Fruit fly (Drosophila melanogaster): ENCODE data around the gene CG14054.
A peak's percentile ranks its signal among the peaks of the same experiment; 100 is the strongest.

CG14054 gene

dm6 chrX:2050070-2050899, 15.9 kb downstream of the CG14054 start, which contains the start of gene moody:
moody (minus strand) TSS chrX:2050120.
- peak; percentile 99 for TF ChIP-seq CG1620 (GFP tag; optimal IDR thresholded peaks at IDR 0.05)
- TF ChIP-seq Hr96 (GFP tag; optimal IDR thresholded peaks at IDR 0.05), result peak; percentile 99
- TF ChIP-seq CG12768 (GFP tag; optimal IDR thresholded peaks at IDR 0.05), result peak; percentile 97
- peak; percentile 98 for TF ChIP-seq CG7101 (tag; optimal IDR thresholded peaks at IDR 0.05)
- TF ChIP-seq Clk (GFP tag; optimal IDR thresholded peaks at IDR 0.05), result peak; percentile 94
- peak; percentile 92 for TF ChIP-seq tj (GFP tag; optimal IDR thresholded peaks at IDR 0.05)
- peak; percentile 97 for TF ChIP-seq pad (GFP tag; optimal IDR thresholded peaks at IDR 0.05)
- peak; percentile 96 for TF ChIP-seq Mnt (GFP tag; optimal IDR thresholded peaks at IDR 0.05)
- TF ChIP-seq ovo (GFP tag; optimal IDR thresholded peaks at IDR 0.05), result peak; percentile 94
- TF ChIP-seq CG11617 (GFP tag; optimal IDR thresholded peaks at IDR 0.05), result peak; percentile 97
- TF ChIP-seq CG7045 (GFP tag; optimal IDR thresholded peaks at IDR 0.05), result peak; percentile 93
- TF ChIP-seq CG5204 (GFP tag; optimal IDR thresholded peaks at IDR 0.05), result peak; percentile 96
- TF ChIP-seq toe (GFP tag; optimal IDR thresholded peaks at IDR 0.05), result peak; percentile 93
- TF ChIP-seq bab1 (GFP tag; optimal IDR thresholded peaks at IDR 0.05), result peak; percentile 99
- peak; percentile 98 for TF ChIP-seq Crg-1 (GFP tag; optimal IDR thresholded peaks at IDR 0.05)
- TF ChIP-seq cic (GFP tag; optimal IDR thresholded peaks at IDR 0.05), result peak; percentile 92
- TF ChIP-seq cnc (optimal IDR thresholded peaks at IDR 0.05), result no peak
- TF ChIP-seq CG14711 (tag; optimal IDR thresholded peaks at IDR 0.05), result peak; percentile 93
- TF ChIP-seq CG33017 (tag; optimal IDR thresholded peaks at IDR 0.05), result peak; percentile 95
- TF ChIP-seq kay (GFP tag; ENCODE audit: borderline replicate concordance), result no peak

- TF ChIP-seq CG14711 (tag; optimal IDR thresholded peaks at IDR 0.05) (no peak), bab1 (GFP tag; optimal IDR thresholded peaks at IDR 0.05) (no peak), CG11617 (GFP tag; optimal IDR thresholded peaks at IDR 0.05) (no peak), cic (GFP tag; optimal IDR thresholded peaks at IDR 0.05) (peak; percentile 53), tj (GFP tag; optimal IDR thresholded peaks at IDR 0.05) (no peak), kay (GFP tag; ENCODE audit: borderline replicate concordance) (peak; percentile 70), ovo (GFP tag; optimal IDR thresholded peaks at IDR 0.05) (no peak), CG7045 (GFP tag; optimal IDR thresholded peaks at IDR 0.05) (no peak), CG5204 (GFP tag; optimal IDR thresholded peaks at IDR 0.05) (no peak), CG33017 (tag; optimal IDR thresholded peaks at IDR 0.05) (no peak), pad (GFP tag; optimal IDR thresholded peaks at IDR 0.05) (peak; percentile 19), toe (GFP tag; optimal IDR thresholded peaks at IDR 0.05) (no peak), Mnt (GFP tag; optimal IDR thresholded peaks at IDR 0.05) (peak; percentile 51), CG7101 (tag; optimal IDR thresholded peaks at IDR 0.05) (no peak), CG1620 (GFP tag; optimal IDR thresholded peaks at IDR 0.05) (no peak), Crg-1 (GFP tag; optimal IDR thresholded peaks at IDR 0.05) (no peak), cnc (optimal IDR thresholded peaks at IDR 0.05) (no peak), Hr96 (GFP tag; optimal IDR thresholded peaks at IDR 0.05) (no peak), CG12768 (GFP tag; optimal IDR thresholded peaks at IDR 0.05) (peak; percentile 27), Clk (GFP tag; optimal IDR thresholded peaks at IDR 0.05) (no peak)
These were observed 17.1 kb downstream of the CG14054 start for dm6 chrX:2048778-2049686.

dm6 chrX:2043660-2044397, 22.3 kb downstream of the CG14054 start, which contains the start of gene CG4325:
CG4325 (minus strand) TSS chrX:2043818.
- no peak for TF ChIP-seq CG1620 (GFP tag; optimal IDR thresholded peaks at IDR 0.05)
- no peak for TF ChIP-seq CG33017 (tag; optimal IDR thresholded peaks at IDR 0.05)
- TF ChIP-seq CG5204 (GFP tag; optimal IDR thresholded peaks at IDR 0.05), result no peak
- no peak for TF ChIP-seq bab1 (GFP tag; optimal IDR thresholded peaks at IDR 0.05)
- TF ChIP-seq CG11617 (GFP tag; optimal IDR thresholded peaks at IDR 0.05), result no peak
- no peak for TF ChIP-seq Crg-1 (GFP tag; optimal IDR thresholded peaks at IDR 0.05)
- TF ChIP-seq CG12768 (GFP tag; optimal IDR thresholded peaks at IDR 0.05), result no peak
- peak; percentile 76 for TF ChIP-seq cic (GFP tag; optimal IDR thresholded peaks at IDR 0.05)
- TF ChIP-seq CG7101 (tag; optimal IDR thresholded peaks at IDR 0.05), result no peak
- no peak for TF ChIP-seq CG7045 (GFP tag; optimal IDR thresholded peaks at IDR 0.05)
- peak; percentile 7 for TF ChIP-seq pad (GFP tag; optimal IDR thresholded peaks at IDR 0.05)
- no peak for TF ChIP-seq toe (GFP tag; optimal IDR thresholded peaks at IDR 0.05)
- TF ChIP-seq cnc (optimal IDR thresholded peaks at IDR 0.05), result no peak
- no peak for TF ChIP-seq CG14711 (tag; optimal IDR thresholded peaks at IDR 0.05)
- TF ChIP-seq Clk (GFP tag; optimal IDR thresholded peaks at IDR 0.05), result no peak
- TF ChIP-seq kay (GFP tag; ENCODE audit: borderline replicate concordance), result no peak
- peak; percentile 19 for TF ChIP-seq Mnt (GFP tag; optimal IDR thresholded peaks at IDR 0.05)
- TF ChIP-seq ovo (GFP tag; optimal IDR thresholded peaks at IDR 0.05), result no peak
- TF ChIP-seq Hr96 (GFP tag; optimal IDR thresholded peaks at IDR 0.05), result no peak
- TF ChIP-seq tj (GFP tag; optimal IDR thresholded peaks at IDR 0.05), result peak; percentile 91

dm6 chrX:2041981-2042847, 23.9 kb downstream of the CG14054 start, which contains the start of the genes Actn and usp:
Actn (minus strand) TSS chrX:2042311.
usp (minus strand) TSS chrX:2042311.
- TF ChIP-seq tj (GFP tag; optimal IDR thresholded peaks at IDR 0.05) (no peak), CG1620 (GFP tag; optimal IDR thresholded peaks at IDR 0.05) (peak; percentile 5), CG7045 (GFP tag; optimal IDR thresholded peaks at IDR 0.05) (no peak), CG11617 (GFP tag; optimal IDR thresholded peaks at IDR 0.05) (no peak), Hr96 (GFP tag; optimal IDR thresholded peaks at IDR 0.05) (peak; percentile 10), pad (GFP tag; optimal IDR thresholded peaks at IDR 0.05) (peak; percentile 25), CG5204 (GFP tag; optimal IDR thresholded peaks at IDR 0.05) (no peak), Crg-1 (GFP tag; optimal IDR thresholded peaks at IDR 0.05) (peak; percentile 16), cnc (optimal IDR thresholded peaks at IDR 0.05) (no peak), Mnt (GFP tag; optimal IDR thresholded peaks at IDR 0.05) (peak; percentile 46), toe (GFP tag; optimal IDR thresholded peaks at IDR 0.05) (peak; percentile 27), Clk (GFP tag; optimal IDR thresholded peaks at IDR 0.05) (no peak), ovo (GFP tag; optimal IDR thresholded peaks at IDR 0.05) (peak; percentile 49), bab1 (GFP tag; optimal IDR thresholded peaks at IDR 0.05) (no peak), CG33017 (tag; optimal IDR thresholded peaks at IDR 0.05) (peak; percentile 1), CG14711 (tag; optimal IDR thresholded peaks at IDR 0.05) (peak; percentile 53), cic (GFP tag; optimal IDR thresholded peaks at IDR 0.05) (peak; percentile 63), kay (GFP tag; ENCODE audit: borderline replicate concordance) (no peak), CG7101 (tag; optimal IDR thresholded peaks at IDR 0.05) (no peak), CG12768 (GFP tag; optimal IDR thresholded peaks at IDR 0.05) (no peak)

Data from whole organism, adult.